Fruit fly (Drosophila melanogaster) whole organism, pupa: ENCODE measurements around the gene CG13842.

Source experiments
- CG10348 ChIP-seq: fragments of 200-800 bp; sonication (Bioruptor generic); IDR thresholded peaks from 2 replicates; pipeline ENCODE4 v1.3.6; 2022; ENCODE audit warnings: missing biosample characterization, missing genetic modification characterization
- CG17806 ChIP-seq: fragments of 200-800 bp; sonication (Bioruptor generic); optimal IDR thresholded peaks from 2 replicates; lab custom pipeline; 2018; ENCODE audit warnings: missing biosample characterization, mild to moderate bottlenecking, missing genetic modification characterization, moderate library complexity
- Snoo ChIP-seq: fragments of 200-800 bp; sonication (Bioruptor generic); optimal IDR thresholded peaks from 3 replicates; lab custom pipeline; 2017; ENCODE audit warnings: missing biosample characterization, mild to moderate bottlenecking, missing genetic modification characterization, inconsistent platforms
- fd96Ca ChIP-seq: fragments of 200-800 bp; sonication (Bioruptor generic); IDR thresholded peaks from 3 replicates; pipeline ENCODE4 v1.3.6; 2022; ENCODE audit warnings: missing biosample characterization, missing genetic modification characterization

DNA sequence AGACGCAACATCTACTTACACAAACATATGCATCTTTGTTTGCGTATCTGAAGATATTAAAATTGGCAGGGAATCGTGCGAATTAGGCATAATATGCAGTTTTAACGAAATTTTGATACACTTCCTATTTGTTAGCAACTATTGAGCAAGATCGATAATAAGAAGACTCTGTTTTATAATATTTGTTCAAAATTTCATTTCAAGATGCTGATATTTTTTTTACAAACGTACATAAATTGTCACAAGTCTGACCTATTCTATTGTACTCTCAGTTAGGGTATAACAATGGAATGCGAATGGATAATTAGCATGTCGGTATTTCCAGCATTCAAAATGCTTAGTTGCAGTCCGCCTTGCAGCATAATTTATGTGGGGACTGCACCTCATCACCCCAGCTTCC, 20.8 kb upstream of the CG13842 start:
- TF ChIP-seq CG17806 (tag; lab: Kevin White, UChicago) = peak; percentile 27
- no peak for TF ChIP-seq fd96Ca (GFP tag; lab: Robert Waterston, UW)
- TF ChIP-seq CG10348 (GFP tag; lab: Robert Waterston, UW) = no peak
- TF ChIP-seq Snoo (tag; lab: Kevin White, UChicago) = no peak
